Worm (Caenorhabditis elegans) whole organism, L4 larva: ENCODE measurements around the gene fbxb-3.

ENCODE experiments used
- F10B5.3 ChIP-seq: sonication (generic microtip); optimal IDR thresholded peaks from 2 replicates; lab custom pipeline; 2016; ENCODE audit warnings: mild to moderate bottlenecking, missing genetic modification characterization, missing compliant biosample characterization
- F49E8.2 ChIP-seq: sonication (generic microtip); optimal IDR thresholded peaks from 2 replicates; lab custom pipeline; 2016; ENCODE audit warnings: missing compliant biosample characterization, mild to moderate bottlenecking, missing genetic modification characterization, borderline replicate concordance
- R02D3.7 ChIP-seq: fragments of 150-350 bp; sonication (generic microtip); optimal IDR thresholded peaks from 3 replicates; lab custom pipeline; 2014; ENCODE audit warnings: missing biosample characterization, missing genetic modification characterization
- T20F7.1 ChIP-seq: fragments of 200-800 bp; sonication (Bioruptor generic); optimal IDR thresholded peaks from 2 replicates; lab custom pipeline; 2018; ENCODE audit warnings: mild to moderate bottlenecking, missing genetic modification characterization, missing compliant biosample characterization
- Y48G9A.11 ChIP-seq: fragments of 200-800 bp; sonication (Bioruptor generic); IDR thresholded peaks from 2 replicates; pipeline ENCODE4 v1.3.6; 2022; ENCODE audit warnings: missing genetic modification reagents, missing genetic modification characterization, missing compliant biosample characterization
- Y75B8A.6 ChIP-seq: fragments of 200-800 bp; sonication (Bioruptor generic); IDR thresholded peaks from 2 replicates; pipeline ENCODE4 v1.3.6; 2022; ENCODE audit warnings: missing genetic modification reagents, missing genetic modification characterization, missing compliant biosample characterization
- aha-1 ChIP-seq: fragments of 150-350 bp; peaks from one replicate; lab custom pipeline; 2014; ENCODE audit warnings: missing biosample characterization, missing genetic modification characterization
- aly-2 ChIP-seq: sonication (generic microtip); optimal IDR thresholded peaks from 2 replicates; lab custom pipeline; 2018; ENCODE audit warnings: missing biosample characterization, missing genetic modification characterization
- arid-1 ChIP-seq: fragments of 200-800 bp; sonication (Bioruptor generic); conservative IDR thresholded peaks from 2 replicates; pipeline ENCODE4 v1.3.6; 2022; ENCODE audit warnings: missing genetic modification reagents, missing genetic modification characterization, missing compliant biosample characterization
- ceh-20 ChIP-seq: fragments of 200-800 bp; sonication (Bioruptor generic); IDR thresholded peaks from 2 replicates; pipeline ENCODE4 v1.3.6; 2022; ENCODE audit warnings: missing genetic modification reagents, missing genetic modification characterization, missing compliant biosample characterization
- ceh-62 ChIP-seq: sonication (generic microtip); optimal IDR thresholded peaks from 2 replicates; lab custom pipeline; 2017; ENCODE audit warnings: missing biosample characterization, missing genetic modification characterization
- ceh-82 ChIP-seq: sonication (generic microtip); optimal IDR thresholded peaks from 2 replicates; lab custom pipeline; 2017; ENCODE audit warnings: missing biosample characterization, missing genetic modification characterization
- ces-1 ChIP-seq: fragments of 150-350 bp; sonication (generic microtip); optimal IDR thresholded peaks from 4 replicates; lab custom pipeline; 2014; ENCODE audit warnings: missing biosample characterization, missing genetic modification reagents, missing genetic modification characterization
- daf-16 ChIP-seq, 3 experiments: sonication (generic microtip); optimal IDR thresholded peaks; 2 replicates each; lab custom pipeline; 2016 to 2017; ENCODE audit warnings: missing genetic modification characterization in 3 of 3, missing genetic modification reagents in 3 of 3, mild to moderate bottlenecking in 2 of 3, missing compliant biosample characterization in 2 of 3, missing biosample characterization in 1 of 3, moderate library complexity in 1 of 3
- daf-8 ChIP-seq: fragments of 200-800 bp; sonication (Bioruptor generic); IDR thresholded peaks from 2 replicates; pipeline ENCODE4 v1.3.6; 2022; ENCODE audit warnings: missing genetic modification characterization, missing compliant biosample characterization
- dmd-6 ChIP-seq: fragments of 200-800 bp; sonication (Bioruptor generic); IDR thresholded peaks from 2 replicates; pipeline ENCODE4 v1.3.6; 2022; ENCODE audit warnings: missing genetic modification reagents, missing genetic modification characterization, missing compliant biosample characterization
- dmd-8 ChIP-seq: fragments of 200-800 bp; sonication (Bioruptor generic); IDR thresholded peaks from 2 replicates; pipeline ENCODE4 v1.3.6; 2022; ENCODE audit warnings: missing genetic modification characterization, missing compliant biosample characterization
- dmd-9 ChIP-seq: fragments of 200-800 bp; sonication (Bioruptor generic); IDR thresholded peaks from 2 replicates; pipeline ENCODE4 v1.3.6; 2022; ENCODE audit warnings: missing genetic modification reagents, missing genetic modification characterization, missing compliant biosample characterization
- dpl-1 ChIP-seq: fragments of 150-350 bp; optimal IDR thresholded peaks from 2 replicates; lab custom pipeline; 2014; ENCODE audit warnings: missing biosample characterization, missing genetic modification reagents, missing genetic modification characterization
- fkh-10 ChIP-seq: fragments of 150-350 bp; optimal IDR thresholded peaks from 2 replicates; lab custom pipeline; 2014; ENCODE audit warnings: missing biosample characterization, missing genetic modification reagents, missing genetic modification characterization
- fos-1 ChIP-seq: fragments of 150-350 bp; optimal IDR thresholded peaks from 2 replicates; lab custom pipeline; 2014; ENCODE audit warnings: missing biosample characterization, missing genetic modification characterization
- hif-1 ChIP-seq, 2 experiments: sonication (generic microtip); optimal IDR thresholded peaks; 2 replicates each; lab custom pipeline; 2016 to 2017; ENCODE audit warnings: missing compliant biosample characterization in 2 of 2, missing genetic modification characterization in 2 of 2, missing genetic modification reagents in 2 of 2, missing genotype in 2 of 2, mild to moderate bottlenecking in 1 of 2
- hlh-11 ChIP-seq: fragments of 200-800 bp; sonication (Bioruptor generic); optimal IDR thresholded peaks from 2 replicates; lab custom pipeline; 2018; ENCODE audit warnings: mild to moderate bottlenecking, missing genetic modification characterization, missing compliant biosample characterization
- hlh-30 ChIP-seq: sonication (generic microtip); optimal IDR thresholded peaks from 2 replicates; lab custom pipeline; 2017; ENCODE audit warnings: antibody characterized with exemption, mild to moderate bottlenecking, missing genetic modification characterization, missing compliant biosample characterization; ENCODE audit not compliant: insufficient read depth
- jun-1 ChIP-seq: fragments of 150-350 bp; optimal IDR thresholded peaks from 2 replicates; lab custom pipeline; 2014; ENCODE audit warnings: missing biosample characterization, missing genetic modification reagents, missing genetic modification characterization
- lim-7 ChIP-seq: fragments of 200-800 bp; sonication (Bioruptor generic); IDR thresholded peaks from 2 replicates; pipeline ENCODE4 v1.3.6; 2022; ENCODE audit warnings: missing genetic modification characterization, missing compliant biosample characterization
- madf-9 ChIP-seq: fragments of 200-800 bp; sonication (Bioruptor generic); conservative IDR thresholded peaks from 2 replicates; pipeline ENCODE4 v1.3.6; 2022; ENCODE audit warnings: missing genetic modification reagents, missing genetic modification characterization, missing compliant biosample characterization
- mdt-29 ChIP-seq: fragments of 200-800 bp; sonication (Bioruptor generic); IDR thresholded peaks from 2 replicates; pipeline ENCODE4 v1.3.6; 2022; ENCODE audit warnings: missing genetic modification reagents, missing genetic modification characterization, missing compliant biosample characterization
- mes-2 ChIP-seq: sonication (generic microtip); optimal IDR thresholded peaks from 2 replicates; lab custom pipeline; 2016; ENCODE audit warnings: missing genotype, mild to moderate bottlenecking, missing genetic modification characterization, missing compliant biosample characterization; ENCODE audit not compliant: poor library complexity, severe bottlenecking
- nhr-102 ChIP-seq: sonication (generic microtip); optimal IDR thresholded peaks from 2 replicates; lab custom pipeline; 2016; ENCODE audit warnings: mild to moderate bottlenecking, missing genetic modification characterization, moderate library complexity, missing compliant biosample characterization
- nhr-11 ChIP-seq: fragments of 150-350 bp; optimal IDR thresholded peaks from 2 replicates; lab custom pipeline; 2014; ENCODE audit warnings: missing biosample characterization, missing genetic modification characterization
- nhr-111 ChIP-seq: fragments of 200-800 bp; sonication (Bioruptor generic); optimal IDR thresholded peaks from 2 replicates; lab custom pipeline; 2018; ENCODE audit warnings: mild to moderate bottlenecking, missing genetic modification characterization, missing compliant biosample characterization
- nhr-237 ChIP-seq: sonication (generic microtip); optimal IDR thresholded peaks from 2 replicates; lab custom pipeline; 2017; ENCODE audit warnings: missing biosample characterization, missing genetic modification characterization
- nhr-25 ChIP-seq: sonication (generic microtip); optimal IDR thresholded peaks from 2 replicates; lab custom pipeline; 2017; ENCODE audit warnings: missing genetic modification characterization, mild to moderate bottlenecking, missing compliant biosample characterization, antibody characterized with exemption, moderate library complexity, borderline replicate concordance; ENCODE audit not compliant: insufficient read depth
- nhr-28 ChIP-seq: fragments of 150-350 bp; optimal IDR thresholded peaks from 2 replicates; lab custom pipeline; 2014; ENCODE audit warnings: missing biosample characterization, missing genetic modification characterization
- nhr-42 ChIP-seq: fragments of 200-800 bp; sonication (Bioruptor generic); IDR thresholded peaks from 2 replicates; pipeline ENCODE4 v1.3.6; 2022; ENCODE audit warnings: missing genetic modification characterization, missing compliant biosample characterization
- nhr-6 ChIP-seq: fragments of 150-350 bp; optimal IDR thresholded peaks from 2 replicates; lab custom pipeline; 2014; ENCODE audit warnings: missing biosample characterization, missing genetic modification characterization
- pha-4 ChIP-seq, 2 experiments: fragments of 150-350 bp in 1 of 2; fragments of 200-800 bp in 1 of 2; sonication (Bioruptor generic) in 1 of 2; IDR thresholded peaks in 1 of 2; optimal IDR thresholded peaks in 1 of 2; 2 replicates each; pipeline versions ENCODE4 v1.3.6 to Lab custom; 2014 to 2022; ENCODE audit warnings: missing genetic modification characterization in 2 of 2, missing genetic modification reagents in 2 of 2, missing biosample characterization in 1 of 2, missing compliant biosample characterization in 1 of 2
- pqm-1 ChIP-seq: sonication (generic microtip); optimal IDR thresholded peaks from 2 replicates; lab custom pipeline; 2017; ENCODE audit warnings: missing biosample characterization, missing genetic modification characterization
- rbr-2 ChIP-seq: sonication (generic microtip); optimal IDR thresholded peaks from 2 replicates; lab custom pipeline; 2016; ENCODE audit warnings: missing genotype, missing genetic modification characterization, missing compliant biosample characterization
- sdz-12 ChIP-seq: fragments of 200-800 bp; sonication (Bioruptor generic); optimal IDR thresholded peaks from 2 replicates; lab custom pipeline; 2018; ENCODE audit warnings: mild to moderate bottlenecking, missing genetic modification characterization, missing compliant biosample characterization
- set-16 ChIP-seq: fragments of 200-800 bp; sonication (Bioruptor generic); IDR thresholded peaks from 2 replicates; pipeline ENCODE4 v1.3.6; 2022; ENCODE audit warnings: missing genetic modification reagents, missing genetic modification characterization, missing compliant biosample characterization
- skn-1 ChIP-seq: fragments of 150-350 bp; optimal IDR thresholded peaks from 2 replicates; lab custom pipeline; 2014; ENCODE audit warnings: missing biosample characterization, missing genetic modification characterization
- spr-3 ChIP-seq: fragments of 200-800 bp; sonication (Bioruptor generic); optimal IDR thresholded peaks from 2 replicates; lab custom pipeline; 2018; ENCODE audit warnings: mild to moderate bottlenecking, missing genetic modification characterization, missing compliant biosample characterization
- unc-130 ChIP-seq: sonication (generic microtip); optimal IDR thresholded peaks from 2 replicates; lab custom pipeline; 2016; ENCODE audit warnings: missing genetic modification reagents, missing genetic modification characterization, missing compliant biosample characterization
- unc-39 ChIP-seq: sonication (generic microtip); optimal IDR thresholded peaks from 2 replicates; lab custom pipeline; 2017; ENCODE audit warnings: missing biosample characterization, missing genetic modification characterization
- zfp-3 ChIP-seq: fragments of 200-800 bp; sonication (Bioruptor generic); conservative IDR thresholded peaks from 2 replicates; pipeline ENCODE4 v1.3.6; 2022; ENCODE audit warnings: missing genetic modification reagents, missing genetic modification characterization, missing compliant biosample characterization
- ztf-11 ChIP-seq: fragments of 150-350 bp; optimal IDR thresholded peaks from 2 replicates; lab custom pipeline; 2014; ENCODE audit warnings: missing biosample characterization, missing genetic modification characterization
- ztf-7 ChIP-seq: fragments of 150-350 bp; optimal IDR thresholded peaks from 2 replicates; lab custom pipeline; 2014; ENCODE audit warnings: missing biosample characterization, missing genetic modification characterization

The fbxb-3 gene

DNA sequence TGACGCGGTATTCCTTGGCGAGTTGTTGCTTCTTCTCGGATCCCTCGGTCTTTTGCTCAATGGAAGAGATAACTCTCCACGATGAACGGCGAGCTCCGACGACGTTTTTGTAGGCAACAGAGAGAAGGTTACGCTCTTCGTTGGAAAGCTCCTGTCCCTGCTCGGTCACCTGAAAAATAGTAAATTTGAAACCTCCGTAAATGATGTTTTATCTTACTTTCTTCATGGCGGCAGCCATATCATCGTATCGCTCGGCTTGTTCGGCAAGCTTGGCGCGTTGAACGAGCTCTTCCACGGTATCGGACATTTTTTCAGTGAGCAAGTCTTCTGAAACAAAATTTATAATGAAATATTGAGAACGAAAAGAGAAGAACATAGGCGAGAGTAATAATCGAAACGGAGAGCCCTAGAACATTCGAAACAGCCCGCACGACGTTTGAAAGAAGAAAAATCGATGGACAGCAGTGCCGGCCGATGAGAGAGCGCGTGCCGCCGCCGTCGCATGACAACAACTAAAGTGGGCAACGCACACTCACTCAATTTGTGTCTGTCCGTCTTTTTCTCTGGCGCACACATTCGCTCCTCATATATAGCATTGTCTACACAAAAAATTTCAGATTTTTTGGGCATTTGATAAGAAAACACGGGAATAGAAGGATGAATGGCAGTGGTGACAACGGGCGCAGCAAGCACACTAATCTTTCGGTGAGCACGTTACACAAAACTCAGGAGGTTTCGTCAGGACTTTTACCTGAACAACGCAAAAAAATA, 17.0 kb upstream of the fbxb-3 start, which contains the start of the genes par-5 and M117.3 (continued):
- peak; percentile 65 for TF ChIP-seq T20F7.1 (GFP tag; lab: Kevin White, UChicago)
- no peak for TF ChIP-seq F10B5.3 (tag; lab: Kevin White, UChicago)
- peak; percentile 68 for TF ChIP-seq fkh-10 (GFP tag; lab: Kevin White, UChicago)
- no peak for TF ChIP-seq spr-3
- no peak for TF ChIP-seq Y48G9A.11
- no peak for TF ChIP-seq nhr-237 (tag; lab: Kevin White, UChicago)
- TF ChIP-seq pqm-1 (tag; lab: Kevin White, UChicago) = peak; percentile 48
- peak; percentile 76 for TF ChIP-seq nhr-11
- TF ChIP-seq daf-8 (GFP tag; lab: Robert Waterston, UW) = no peak
- TF ChIP-seq mdt-29 (GFP tag; lab: Robert Waterston, UW) = peak; percentile 82
- TF ChIP-seq mes-2 (tag; lab: Kevin White, UChicago) = peak; percentile 63
- no peak; the same call in 1 of the 2 replicates for TF ChIP-seq madf-9
- peak; percentile 24 for TF ChIP-seq nhr-6 (tag; lab: Kevin White, UChicago)
- no peak for TF ChIP-seq aly-2
- no peak for TF ChIP-seq F49E8.2 (tag; lab: Kevin White, UChicago)
- TF ChIP-seq Y75B8A.6 = no peak
- no peak for TF ChIP-seq R02D3.7 (tag; lab: Kevin White, UChicago)
- TF ChIP-seq zfp-3 (GFP tag; lab: Robert Waterston, UW) = 0 out of 2 replicates have a peak, but pooled peaks have one; percentile 38
- TF ChIP-seq ceh-82 = no peak
- peak; percentile 64 for TF ChIP-seq lim-7 (GFP tag; lab: Robert Waterston, UW)
- peak; percentile 92 for TF ChIP-seq hlh-11 (tag; lab: Kevin White, UChicago)
- peak; percentile 83 for TF ChIP-seq nhr-28 (tag; lab: Kevin White, UChicago)
- no peak for TF ChIP-seq skn-1 (tag; lab: Kevin White, UChicago)
- no peak for TF ChIP-seq dmd-8 (GFP tag; lab: Robert Waterston, UW)
- TF ChIP-seq pha-4 (GFP tag; IDR thresholded peaks at IDR 0.05; lab: Robert Waterston, UW) = peak; percentile 60
- no peak for TF ChIP-seq pha-4 (tag; optimal IDR thresholded peaks at IDR 0.05; lab: Kevin White, UChicago)

- TF ChIP-seq daf-16 (GFP tag; optimal IDR thresholded peaks at IDR 0.05; lab: Kevin White, UChicago) (no peak), daf-16 (tag; optimal IDR thresholded peaks at IDR 0.05; lab: Kevin White, UChicago) (peak; percentile 22), dmd-9 (GFP tag; lab: Robert Waterston, UW) (no peak), nhr-42 (no peak), hif-1 (tag; optimal IDR thresholded peaks at IDR 0.05; lab: Kevin White, UChicago) (no peak), ceh-20 (GFP tag; lab: Robert Waterston, UW) (no peak), nhr-102 (tag; lab: Kevin White, UChicago) (no peak), jun-1 (no peak), ztf-7 (tag; lab: Kevin White, UChicago) (no peak), dmd-6 (GFP tag; lab: Robert Waterston, UW) (no peak), rbr-2 (tag; lab: Kevin White, UChicago) (no peak), ztf-11 (tag; lab: Kevin White, UChicago) (no peak), set-16 (GFP tag; lab: Robert Waterston, UW) (no peak), sdz-12 (GFP tag; lab: Kevin White, UChicago) (no peak), nhr-6 (tag; lab: Kevin White, UChicago) (peak; percentile 49), ces-1 (GFP tag; lab: Kevin White, UChicago) (no peak), fos-1 (tag; lab: Kevin White, UChicago) (no peak), hlh-30 (tag; lab: Kevin White, UChicago) (peak; percentile 34), dpl-1 (GFP tag; lab: Kevin White, UChicago) (peak; percentile 87), unc-130 (GFP tag; lab: Kevin White, UChicago) (peak; percentile 45), mes-2 (tag; lab: Kevin White, UChicago) (peak; percentile 55), ceh-62 (no peak), arid-1 (no peak), nhr-111 (GFP tag; lab: Kevin White, UChicago) (no peak), unc-39 (tag; lab: Kevin White, UChicago) (no peak), aha-1 (tag; lab: Kevin White, UChicago) (peak; percentile 33), daf-8 (GFP tag; lab: Robert Waterston, UW) (no peak), nhr-25 (tag; lab: Kevin White, UChicago) (no peak)
Measured at ce11 chrIV:11822454-11822853, 16.3 kb upstream of the fbxb-3 start.
